Fruit fly (Drosophila melanogaster) whole organism, pupa: ENCODE measurements around the gene HLH3B.

Experiments
- CG10348 ChIP-seq: fragments of 200-800 bp; sonication (Bioruptor generic); IDR thresholded peaks from 2 replicates; pipeline ENCODE4 v1.3.6; 2022; ENCODE audit warnings: missing biosample characterization, missing genetic modification characterization
- CG12605 ChIP-seq: fragments of 200-800 bp; sonication (Bioruptor generic); IDR thresholded peaks from 2 replicates; pipeline ENCODE4 v1.3.6; 2022; ENCODE audit warnings: missing biosample characterization, missing genetic modification characterization
- CG13204 ChIP-seq: fragments of 200-800 bp; sonication (Bioruptor generic); optimal IDR thresholded peaks from 2 replicates; lab custom pipeline; 2018; ENCODE audit warnings: missing biosample characterization, mild to moderate bottlenecking, missing genetic modification characterization, moderate library complexity
- CG14655 ChIP-seq: fragments of 200-800 bp; sonication (Bioruptor generic); optimal IDR thresholded peaks from 3 replicates; lab custom pipeline; 2017; ENCODE audit warnings: mild to moderate bottlenecking, missing biosample characterization, missing genetic modification reagents, missing genetic modification characterization
- CG15710 ChIP-seq: fragments of 200-800 bp; sonication (Bioruptor generic); optimal IDR thresholded peaks from 2 replicates; lab custom pipeline; 2018; ENCODE audit warnings: missing biosample characterization, mild to moderate bottlenecking, missing genetic modification characterization, moderate library complexity
- CG17806 ChIP-seq: fragments of 200-800 bp; sonication (Bioruptor generic); optimal IDR thresholded peaks from 2 replicates; lab custom pipeline; 2018; ENCODE audit warnings: missing biosample characterization, mild to moderate bottlenecking, missing genetic modification characterization, moderate library complexity
- CG32121 ChIP-seq: fragments of 200-800 bp; sonication (Bioruptor generic); IDR thresholded peaks from 2 replicates; pipeline ENCODE4 v1.3.6; 2022; ENCODE audit warnings: missing biosample characterization, missing genetic modification characterization
- CG34367 ChIP-seq: fragments of 200-800 bp; sonication (Bioruptor generic); optimal IDR thresholded peaks from 2 replicates; lab custom pipeline; 2018; ENCODE audit warnings: missing biosample characterization, mild to moderate bottlenecking, missing genetic modification characterization
- CG4496 ChIP-seq: fragments of 200-800 bp; sonication (Bioruptor generic); IDR thresholded peaks from 3 replicates; pipeline ENCODE4 v1.3.6; 2022; ENCODE audit warnings: missing biosample characterization, missing genetic modification characterization
- CG8159 ChIP-seq: fragments of 200-800 bp; sonication (Bioruptor generic); optimal IDR thresholded peaks from 3 replicates; lab custom pipeline; 2018; ENCODE audit warnings: missing biosample characterization, mild to moderate bottlenecking, missing genetic modification characterization, moderate library complexity
- CG8301 ChIP-seq: fragments of 200-800 bp; sonication (Bioruptor generic); optimal IDR thresholded peaks from 2 replicates; lab custom pipeline; 2018; ENCODE audit warnings: missing biosample characterization, mild to moderate bottlenecking, missing genetic modification characterization
- CG9948 ChIP-seq: fragments of 200-800 bp; sonication (Bioruptor generic); optimal IDR thresholded peaks from 2 replicates; lab custom pipeline; 2018; ENCODE audit warnings: missing biosample characterization, mild to moderate bottlenecking, missing genetic modification characterization, moderate library complexity
- D1 ChIP-seq: fragments of 200-800 bp; sonication (Bioruptor generic); optimal IDR thresholded peaks from 2 replicates; lab custom pipeline; 2018; ENCODE audit warnings: missing biosample characterization, mild to moderate bottlenecking, missing genetic modification characterization, moderate library complexity
- EcR ChIP-seq: fragments of 200-800 bp; sonication (Bioruptor generic); optimal IDR thresholded peaks from 3 replicates; lab custom pipeline; 2019; ENCODE audit warnings: missing biosample characterization, missing genetic modification characterization, mild to moderate bottlenecking, moderate library complexity, missing genetic modification reagents
- Ets98B ChIP-seq: fragments of 200-800 bp; sonication (Bioruptor generic); IDR thresholded peaks from 2 replicates; pipeline ENCODE4 v1.3.6; 2022; ENCODE audit warnings: missing biosample characterization, missing genetic modification characterization
- Pif1A ChIP-seq: fragments of 200-800 bp; sonication (Bioruptor generic); optimal IDR thresholded peaks from 3 replicates; lab custom pipeline; 2016; ENCODE audit warnings: missing biosample characterization, missing genetic modification characterization
- Pif1B ChIP-seq: fragments of 200-800 bp; sonication (Bioruptor generic); optimal IDR thresholded peaks from 3 replicates; lab custom pipeline; 2016; ENCODE audit warnings: missing biosample characterization, missing genetic modification characterization
- Snoo ChIP-seq: fragments of 200-800 bp; sonication (Bioruptor generic); optimal IDR thresholded peaks from 3 replicates; lab custom pipeline; 2017; ENCODE audit warnings: missing biosample characterization, mild to moderate bottlenecking, missing genetic modification characterization, inconsistent platforms
- fd96Ca ChIP-seq: fragments of 200-800 bp; sonication (Bioruptor generic); IDR thresholded peaks from 3 replicates; pipeline ENCODE4 v1.3.6; 2022; ENCODE audit warnings: missing biosample characterization, missing genetic modification characterization
- gl ChIP-seq: fragments of 200-800 bp; sonication (Bioruptor generic); optimal IDR thresholded peaks from 2 replicates; lab custom pipeline; 2018; ENCODE audit warnings: missing biosample characterization, mild to moderate bottlenecking, missing genetic modification characterization
- rn ChIP-seq: fragments of 200-800 bp; sonication (Bioruptor generic); IDR thresholded peaks from 2 replicates; pipeline ENCODE4 v1.3.6; 2022; ENCODE audit warnings: missing biosample characterization, missing genetic modification characterization

HLH3B gene

dm6 chrX:2708156-2708734 lies 26.7 kb upstream of the HLH3B start, which contains the start of gene CG2681:
TSS of gene CG2681 (plus strand) at chrX:2708684.
- TF ChIP-seq CG12605 (GFP tag; lab: Robert Waterston, UW) (0 out of 2 replicates have a peak, but pooled peaks have one; percentile 34), Ets98B (GFP tag; lab: Robert Waterston, UW) (peak; percentile 47), D1 (tag; lab: Kevin White, UChicago) (no peak), EcR (GFP tag; lab: Kevin White, UChicago) (no peak), fd96Ca (GFP tag; lab: Robert Waterston, UW) (peak; percentile 61), CG10348 (GFP tag; lab: Robert Waterston, UW) (peak; percentile 26; the same call in 1 of the 2 replicates), CG8159 (tag; lab: Kevin White, UChicago) (no peak), CG8301 (tag; lab: Kevin White, UChicago) (no peak), CG4496 (GFP tag; lab: Robert Waterston, UW) (peak; percentile 81)
- TF ChIP-seq, all 21 proteins: peak for 5

- TF ChIP-seq Pif1B (no peak), EcR (GFP tag; lab: Kevin White, UChicago) (peak; percentile 24)
Observed at dm6 chrX:2707377-2708090, 26.0 kb upstream of the HLH3B start, which contains the start of gene CG2680. TSS of gene CG2680 (minus strand) at chrX:2707427.

dm6 chrX:2704134-2704773 lies 22.7 kb upstream of the HLH3B start, which contains the start of gene eIF2Bbeta:
TSS of gene eIF2Bbeta (plus strand) at chrX:2704571.
- TF ChIP-seq CG8159 (tag; lab: Kevin White, UChicago) (no peak), rn (no peak), CG9948 (tag; lab: Kevin White, UChicago) (no peak), EcR (GFP tag; lab: Kevin White, UChicago) (no peak), CG32121 (no peak)

- TF ChIP-seq CG4496 (GFP tag; lab: Robert Waterston, UW) (peak; percentile 100), Snoo (tag; lab: Kevin White, UChicago) (peak; percentile 100), CG14655 (peak; percentile 100), Pif1A (peak; percentile 100), gl (peak; percentile 100), CG9948 (tag; lab: Kevin White, UChicago) (peak; percentile 100), CG12605 (GFP tag; lab: Robert Waterston, UW) (peak; percentile 100), CG32121 (peak; percentile 100), CG8301 (tag; lab: Kevin White, UChicago) (peak; percentile 100), CG10348 (GFP tag; lab: Robert Waterston, UW) (peak; percentile 100), CG17806 (tag; lab: Kevin White, UChicago) (peak; percentile 100), Pif1B (peak; percentile 100), EcR (GFP tag; lab: Kevin White, UChicago) (peak; percentile 83), CG8159 (tag; lab: Kevin White, UChicago) (peak; percentile 100), D1 (tag; lab: Kevin White, UChicago) (peak; percentile 100), fd96Ca (GFP tag; lab: Robert Waterston, UW) (peak; percentile 100), CG13204 (GFP tag; lab: Kevin White, UChicago) (peak; percentile 100), Ets98B (GFP tag; lab: Robert Waterston, UW) (peak; percentile 100), CG34367 (tag; lab: Kevin White, UChicago) (peak; percentile 100), rn (peak; percentile 100), CG15710 (peak; percentile 100)
Observed at dm6 chrX:2703693-2704092, 22.2 kb upstream of the HLH3B start, which contains the start of gene Ugalt. TSS of gene Ugalt (minus strand) at chrX:2703852.

- TF ChIP-seq CG10348 (GFP tag; lab: Robert Waterston, UW) (no peak), CG4496 (GFP tag; lab: Robert Waterston, UW) (no peak), CG34367 (tag; lab: Kevin White, UChicago) (no peak), CG32121 (no peak), fd96Ca (GFP tag; lab: Robert Waterston, UW) (no peak), Pif1B (no peak), CG13204 (GFP tag; lab: Kevin White, UChicago) (no peak), CG8159 (tag; lab: Kevin White, UChicago) (no peak), CG9948 (tag; lab: Kevin White, UChicago) (no peak), CG14655 (no peak), CG8301 (tag; lab: Kevin White, UChicago) (no peak), Snoo (tag; lab: Kevin White, UChicago) (no peak), CG17806 (tag; lab: Kevin White, UChicago) (no peak), rn (no peak), D1 (tag; lab: Kevin White, UChicago) (no peak), EcR (GFP tag; lab: Kevin White, UChicago) (no peak), gl (no peak)
- TF ChIP-seq, all 21 proteins: peak for 0
Observed at dm6 chrX:2698064-2698894, 16.8 kb upstream of the HLH3B start, which contains the start of the genes Spg7 and Lint-O. TSS of gene Spg7 (minus strand) at chrX:2698211. TSS of gene Lint-O (plus strand) at chrX:2698701.
